Worm (Caenorhabditis elegans) whole organism, mixed stage, embryonic: ENCODE results near the gene ttr-38.

Experiments
- ceh-43 ChIP-seq: fragments of 200-800 bp; sonication (Bioruptor generic); optimal IDR thresholded peaks from 2 replicates; lab custom pipeline; 2018; ENCODE audit warnings: mild to moderate bottlenecking, missing genetic modification characterization, moderate library complexity, missing compliant biosample characterization
- ces-1 ChIP-seq: fragments of 150-350 bp; optimal IDR thresholded peaks from 2 replicates; lab custom pipeline; 2014; ENCODE audit warnings: missing biosample characterization, missing genetic modification reagents, missing genetic modification characterization
- lin-13 ChIP-seq: fragments of 150-350 bp; optimal IDR thresholded peaks from 2 replicates; lab custom pipeline; 2014; ENCODE audit warnings: missing biosample characterization, missing genetic modification characterization
- lsy-2 ChIP-seq: fragments of 150-350 bp; optimal IDR thresholded peaks from 2 replicates; lab custom pipeline; 2014; ENCODE audit warnings: missing biosample characterization, missing genetic modification characterization
- nhr-12 ChIP-seq: fragments of 150-350 bp; optimal IDR thresholded peaks from 2 replicates; lab custom pipeline; 2014; ENCODE audit warnings: missing biosample characterization, missing genetic modification characterization
- nhr-237 ChIP-seq: fragments of 150-350 bp; optimal IDR thresholded peaks from 2 replicates; lab custom pipeline; 2014; ENCODE audit warnings: missing biosample characterization, missing genetic modification characterization
- nhr-76 ChIP-seq: sonication (generic microtip); optimal IDR thresholded peaks from 2 replicates; lab custom pipeline; 2017; ENCODE audit warnings: missing biosample characterization, missing genetic modification characterization
- pha-4 ChIP-seq: fragments of 150-350 bp; optimal IDR thresholded peaks from 2 replicates; lab custom pipeline; 2018; ENCODE audit warnings: missing biosample characterization, missing genetic modification reagents, missing genetic modification characterization
- snpc-4 ChIP-seq: fragments of 150-350 bp; optimal IDR thresholded peaks from 2 replicates; lab custom pipeline; 2014; ENCODE audit warnings: missing biosample characterization, missing genetic modification characterization
- ztf-11 ChIP-seq: fragments of 150-350 bp; optimal IDR thresholded peaks from 2 replicates; lab custom pipeline; 2014; ENCODE audit warnings: missing biosample characterization, missing genetic modification characterization

ce11 chrX:9349844-9350556 lies 35.7 kb upstream of the ttr-38 start, which contains the start of gene flp-20:
- TF ChIP-seq ces-1 (no peak), lsy-2 (tag; lab: Kevin White, UChicago) (no peak), snpc-4 (no peak), ceh-43 (GFP tag; lab: Kevin White, UChicago) (no peak), nhr-76 (tag; lab: Kevin White, UChicago) (no peak), nhr-237 (tag; lab: Kevin White, UChicago) (no peak), ztf-11 (tag; lab: Kevin White, UChicago) (no peak), nhr-12 (tag; lab: Kevin White, UChicago) (no peak), pha-4 (tag; lab: Kevin White, UChicago) (no peak), lin-13 (no peak)
